Comparison of ENCODE assay signal across 2 worm cellular contexts in the genomic region with DNA sequence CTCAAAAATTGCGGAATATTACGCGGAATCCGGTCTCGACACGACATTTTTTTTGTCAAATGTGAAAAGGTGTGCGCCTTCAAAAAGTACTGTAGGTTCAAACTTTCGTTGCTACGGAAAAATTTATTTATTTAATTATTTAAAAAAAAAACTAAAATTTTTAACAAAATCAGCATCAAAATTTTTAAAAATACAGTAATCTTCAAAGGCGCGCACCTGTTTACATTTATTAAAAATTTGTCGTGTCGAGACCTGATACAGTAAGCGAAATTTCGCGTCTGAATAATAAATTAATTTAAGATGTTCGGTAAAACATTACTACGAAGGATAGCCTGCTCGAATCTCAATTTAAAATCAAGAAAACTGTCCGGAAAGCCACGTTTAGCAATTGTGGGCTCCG.
TF ChIP-seq lines count a peak whose summit lies in the region.

A gene (plus strand): TSS at position 301 of the 400 bp plus-strand sequence.

TF ChIP-seq in whole organism, L4 larva, 104 proteins besides CTCF, POLR2A, EP300 and RAD21:
- 0 out of 2 replicates have a peak, but pooled peaks have one; percentile 20 for TF ChIP-seq Y48G9A.11 (GFP tag; IDR thresholded peaks at IDR 0.05; lab: Robert Waterston, UW)
- TF ChIP-seq lin-38 (GFP tag; IDR thresholded peaks at IDR 0.05; lab: Robert Waterston, UW): 0 out of 2 replicates have a peak, but pooled peaks have one; percentile 13
- no peak for TF ChIP-seq mxl-2 (GFP tag; conservative IDR thresholded peaks at IDR 0.05; lab: Robert Waterston, UW)
- TF ChIP-seq lin-15B (tag; optimal IDR thresholded peaks at IDR 0.05; lab: Kevin White, UChicago): no peak

TF ChIP-seq in whole organism, young adult, 124 proteins besides CTCF, POLR2A, EP300 and RAD21:
- TF ChIP-seq T26A5.8 (tag; optimal IDR thresholded peaks at IDR 0.05; lab: Kevin White, UChicago) (no peak), lsl-1 (GFP tag; optimal IDR thresholded peaks at IDR 0.05; lab: Kevin White, UChicago) (peak; percentile 6), ztf-18 (tag; optimal IDR thresholded peaks at IDR 0.05; lab: Kevin White, UChicago) (peak; percentile 14)
